Worm (Caenorhabditis elegans): ENCODE data around the gene F53E2.2.
A peak's percentile ranks its signal among the peaks of the same experiment; 100 is the strongest.

F53E2.2 gene

DNA sequence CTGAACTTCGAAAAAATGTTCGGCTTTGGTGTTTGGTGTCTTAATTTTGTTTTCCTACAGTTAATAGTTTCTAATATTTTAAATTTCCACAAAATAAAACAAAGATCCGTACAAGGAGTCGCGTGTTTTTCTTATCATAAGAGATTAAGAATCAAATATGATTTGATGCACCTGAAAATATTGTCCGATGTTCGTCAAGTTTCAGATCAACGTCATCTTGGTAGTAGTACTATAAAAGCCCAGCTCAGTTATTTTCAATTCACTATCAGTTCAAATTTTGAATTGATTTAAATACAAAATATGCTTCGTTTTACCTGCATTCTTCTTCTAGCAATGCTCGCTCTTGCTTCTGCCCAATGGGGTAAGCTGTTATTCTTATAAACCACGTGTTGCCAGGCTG lies 29.8 kb upstream of the F53E2.2 start, which contains the start of gene cnc-5:
Gene cnc-5, plus strand, starts transcription at position 301 of the 400 bp plus-strand sequence.
- no peak for TF ChIP-seq F16B12.6 (tag; optimal IDR thresholded peaks at IDR 0.05)
- TF ChIP-seq aly-2 (tag; optimal IDR thresholded peaks at IDR 0.05) = no peak
- no peak for TF ChIP-seq isw-1 (GFP tag; IDR thresholded peaks at IDR 0.05)
- no peak for TF ChIP-seq nhr-90 (tag; optimal IDR thresholded peaks at IDR 0.05; ENCODE audit: poor library complexity)
- no peak for TF ChIP-seq ceh-63 (GFP tag; optimal IDR thresholded peaks at IDR 0.05)
- no peak for TF ChIP-seq nhr-71 (tag; optimal IDR thresholded peaks at IDR 0.05)
- no peak for TF ChIP-seq Y116A8C.19 (tag; optimal IDR thresholded peaks at IDR 0.05; ENCODE audit: borderline replicate concordance)
- TF ChIP-seq nhr-77 (tag; optimal IDR thresholded peaks at IDR 0.05) = no peak
- TF ChIP-seq swsn-7 (tag; optimal IDR thresholded peaks at IDR 0.05) = no peak
- no peak for TF ChIP-seq nhr-12 (tag; optimal IDR thresholded peaks at IDR 0.05)
- no peak for TF ChIP-seq zip-4 (GFP tag; optimal IDR thresholded peaks at IDR 0.05)
- no peak for TF ChIP-seq ces-1 (GFP tag; optimal IDR thresholded peaks at IDR 0.05)
- TF ChIP-seq nhr-47 (tag; optimal IDR thresholded peaks at IDR 0.05) = no peak
- TF ChIP-seq efl-1 (optimal IDR thresholded peaks at IDR 0.05) = no peak
- TF ChIP-seq efl-1 (GFP tag; optimal IDR thresholded peaks at IDR 0.05 in 1 of 2) = no peak

ce11 chrV:1447079-1447478 lies 27.8 kb upstream of the F53E2.2 start, which contains the start of gene cnc-4:
TSS of gene cnc-4 (plus strand) at chrV:1447195.
- TF ChIP-seq lin-14 (GFP tag; optimal IDR thresholded peaks at IDR 0.05) = peak; percentile 31
- TF ChIP-seq pqm-1 (tag; optimal IDR thresholded peaks at IDR 0.05) = no peak
- no peak for TF ChIP-seq xbp-1 (tag; optimal IDR thresholded peaks at IDR 0.05)
- TF ChIP-seq nhr-85 (tag) = peak; percentile 74
- no peak for TF ChIP-seq isw-1 (GFP tag; IDR thresholded peaks at IDR 0.05)
- TF ChIP-seq mdl-1 (tag; optimal IDR thresholded peaks at IDR 0.05) = no peak

DNA sequence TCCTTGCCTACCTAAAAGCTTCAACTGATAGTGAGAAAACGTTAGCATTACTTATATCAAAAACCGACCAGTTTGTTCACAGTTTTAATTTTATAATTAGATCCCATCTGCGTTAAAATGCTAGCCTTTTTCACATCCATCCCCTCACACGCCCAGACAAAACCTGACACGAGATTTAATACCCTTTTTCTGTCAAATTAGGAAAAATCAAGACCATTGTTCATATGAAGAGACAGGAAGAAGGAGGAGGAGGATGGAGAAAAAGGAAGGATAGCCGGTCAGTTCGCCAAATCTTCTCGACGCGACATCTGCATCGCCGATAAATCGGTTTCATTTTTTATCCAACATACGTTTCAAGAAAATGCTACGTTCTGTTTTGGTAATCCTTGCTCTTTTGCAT lies 27.2 kb upstream of the F53E2.2 start, which contains the start of gene cnc-3:
Gene cnc-3, plus strand, starts transcription at position 281 of the 400 bp plus-strand sequence.
- peak; percentile 46 for TF ChIP-seq ztf-4 (tag; optimal IDR thresholded peaks at IDR 0.05)
- no peak for TF ChIP-seq lir-3 (tag; optimal IDR thresholded peaks at IDR 0.05; ENCODE audit: poor library complexity)
- TF ChIP-seq nhr-85 (tag) = peak; percentile 50
- no peak for TF ChIP-seq alr-1 (tag; optimal IDR thresholded peaks at IDR 0.05; ENCODE audit: borderline replicate concordance)
- TF ChIP-seq fkh-8 (tag; optimal IDR thresholded peaks at IDR 0.05) = no peak
- TF ChIP-seq ceh-90 (tag; optimal IDR thresholded peaks at IDR 0.05) = no peak
- TF ChIP-seq ceh-88 (GFP tag; IDR thresholded peaks at IDR 0.05) = no peak
- no peak for TF ChIP-seq unc-98 (GFP tag; IDR thresholded peaks at IDR 0.05)
- TF ChIP-seq nhr-71 (tag; optimal IDR thresholded peaks at IDR 0.05) = peak; percentile 13
- peak in 1 of 6 experiments; percentile 16 for TF ChIP-seq elt-3 (tag; optimal IDR thresholded peaks at IDR 0.05)
- TF ChIP-seq nhr-77 (tag; optimal IDR thresholded peaks at IDR 0.05) = no peak
- TF ChIP-seq blmp-1 (tag; optimal IDR thresholded peaks at IDR 0.05) = peak; percentile 65

DNA sequence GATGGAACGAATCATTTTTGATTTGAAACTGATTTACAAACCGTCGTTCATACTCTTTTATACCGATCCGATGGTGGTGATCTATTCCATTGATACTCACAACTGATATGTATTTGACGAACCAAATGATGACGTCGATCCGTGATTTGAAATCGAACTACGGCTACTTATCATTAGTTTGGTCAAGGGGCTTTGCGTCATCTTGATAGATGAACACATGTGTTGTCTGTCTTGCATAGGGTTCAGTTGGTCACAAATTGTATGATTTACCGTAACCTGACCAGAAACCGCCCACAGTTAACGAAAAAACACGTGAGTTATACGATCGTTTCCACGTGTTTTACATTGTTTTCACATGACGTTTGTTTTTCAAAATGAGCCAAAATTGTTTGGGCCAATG lies 24.7 kb upstream of the F53E2.2 start, which contains the start of gene cnc-2:
Gene cnc-2, minus strand, starts transcription at position 24 of the 400 bp plus-strand sequence.
- TF ChIP-seq snu-23 (GFP tag; optimal IDR thresholded peaks at IDR 0.05) = no peak
- TF ChIP-seq blmp-1 (tag; optimal IDR thresholded peaks at IDR 0.05) = peak; percentile 9
- peak; percentile 70 for TF ChIP-seq nhr-85 (tag)
- no peak for TF ChIP-seq pqm-1 (tag; optimal IDR thresholded peaks at IDR 0.05)
- no peak for TF ChIP-seq xbp-1 (tag; optimal IDR thresholded peaks at IDR 0.05)
- TF ChIP-seq F16B12.6 (tag; optimal IDR thresholded peaks at IDR 0.05) = no peak
- no peak for TF ChIP-seq C04F5.9 (tag; optimal IDR thresholded peaks at IDR 0.05)
- no peak for TF ChIP-seq ama-1 (optimal IDR thresholded peaks at IDR 0.05)
- no peak for TF ChIP-seq nhr-47 (tag; optimal IDR thresholded peaks at IDR 0.05)
- no peak for TF ChIP-seq ceh-82 (tag; optimal IDR thresholded peaks at IDR 0.05)

DNA sequence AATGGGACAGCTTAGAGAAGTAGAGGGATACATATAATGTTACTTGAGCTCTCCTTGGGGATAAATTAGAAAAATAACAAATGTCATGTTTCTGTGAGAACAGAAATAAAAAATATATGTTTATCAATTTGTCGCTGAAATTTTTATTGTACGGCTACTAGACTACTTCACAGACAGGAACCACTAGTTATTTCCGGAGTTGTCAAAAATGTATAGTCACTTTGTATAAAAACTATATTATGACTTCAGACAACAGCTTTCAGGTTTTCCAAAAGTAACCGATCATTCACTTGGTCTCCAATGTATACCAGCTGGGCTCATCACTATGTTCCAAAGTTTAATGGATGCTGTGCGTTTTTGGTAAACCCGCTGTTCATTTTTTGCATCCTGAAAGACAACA lies 23.6 kb upstream of the F53E2.2 start, which contains the start of gene srj-23:
Gene srj-23, plus strand, starts transcription at position 301 of the 400 bp plus-strand sequence.
- TF ChIP-seq C34B4.2 (tag; optimal IDR thresholded peaks at IDR 0.05) (no peak), mab-9 (GFP tag; IDR thresholded peaks at IDR 0.05) (0 out of 2 replicates have a peak, but pooled peaks have one; percentile 16), irx-1 (tag; optimal IDR thresholded peaks at IDR 0.05) (no peak)

Measured in whole organism, L1 larva.